Fruit fly (Drosophila melanogaster): ENCODE data around the gene CG43153.

DNA sequence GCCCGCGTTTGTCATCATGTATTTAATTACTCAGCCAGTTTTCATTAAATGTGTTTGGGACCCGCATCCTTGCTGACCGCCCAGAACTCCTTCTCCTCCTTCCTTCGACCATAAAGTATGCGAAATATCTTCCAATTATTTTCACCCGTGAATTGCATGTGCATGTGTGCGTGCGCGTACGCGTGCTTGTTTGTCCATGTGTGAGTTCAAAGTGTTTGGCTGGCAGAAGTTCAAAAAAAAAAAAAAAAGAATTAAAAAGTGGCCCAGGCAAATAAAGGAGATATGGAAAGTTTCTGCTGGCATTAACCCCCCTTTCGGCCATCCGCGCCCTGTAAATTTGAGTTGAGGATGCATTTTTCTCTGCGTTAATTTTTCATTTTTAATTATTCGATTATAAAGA is 31.2 kb upstream of the CG43153 start:
- TF ChIP-seq ttk (optimal IDR thresholded peaks at IDR 0.05) (no peak), Sin3A (optimal IDR thresholded peaks at IDR 0.05) (no peak)

Measured in Kc167 (cell line).